Fruit fly (Drosophila melanogaster) whole organism, prepupa: Measurements from ENCODE around the gene nAChRbeta2.

Experiments used
- Blimp-1 ChIP-seq: fragments of 200-800 bp; sonication (Bioruptor generic); optimal IDR thresholded peaks from 3 replicates; lab custom pipeline; 2017; ENCODE audit warnings: missing biosample characterization, missing genetic modification characterization, mild to moderate bottlenecking, moderate library complexity, missing genetic modification reagents
- CG10631 ChIP-seq: fragments of 200-800 bp; sonication (Bioruptor generic); optimal IDR thresholded peaks from 2 replicates; lab custom pipeline; 2016; ENCODE audit warnings: missing biosample characterization, missing genetic modification characterization
- CG10669 ChIP-seq: fragments of 200-800 bp; sonication (Bioruptor generic); optimal IDR thresholded peaks from 3 replicates; lab custom pipeline; 2018; ENCODE audit warnings: missing biosample characterization, mild to moderate bottlenecking, missing genetic modification characterization, moderate library complexity
- CG11294 ChIP-seq: fragments of 200-800 bp; sonication (Bioruptor generic); IDR thresholded peaks from 2 replicates; pipeline ENCODE4 v1.3.6; 2022; ENCODE audit warnings: missing biosample characterization, missing genetic modification characterization
- CG11762 ChIP-seq: fragments of 200-800 bp; sonication (Bioruptor generic); optimal IDR thresholded peaks from 3 replicates; lab custom pipeline; 2016; ENCODE audit warnings: missing biosample characterization, missing genetic modification characterization; ENCODE audit not compliant: insufficient read depth
- CG11902 ChIP-seq: fragments of 200-800 bp; sonication (Bioruptor generic); optimal IDR thresholded peaks from 3 replicates; lab custom pipeline; 2016; ENCODE audit warnings: missing biosample characterization, missing genetic modification characterization
- CG15336 ChIP-seq: fragments of 200-800 bp; sonication (Bioruptor generic); IDR thresholded peaks from 2 replicates; pipeline ENCODE4 v1.3.6; 2022; ENCODE audit warnings: missing biosample characterization, missing genetic modification characterization
- CG1621 ChIP-seq: fragments of 200-800 bp; sonication (Bioruptor generic); optimal IDR thresholded peaks from 3 replicates; lab custom pipeline; 2018; ENCODE audit warnings: missing biosample characterization, mild to moderate bottlenecking, missing genetic modification characterization
- CG16779 ChIP-seq: fragments of 200-800 bp; sonication (Bioruptor generic); optimal IDR thresholded peaks from 3 replicates; lab custom pipeline; 2017; ENCODE audit warnings: missing biosample characterization, mild to moderate bottlenecking, missing genetic modification characterization
- CG3032 ChIP-seq: fragments of 200-800 bp; optimal IDR thresholded peaks from 2 replicates; lab custom pipeline; 2019; ENCODE audit warnings: missing biosample characterization, mild to moderate bottlenecking, missing genetic modification characterization, moderate library complexity
- CG31627 ChIP-seq: fragments of 200-800 bp; sonication (Bioruptor generic); optimal IDR thresholded peaks from 3 replicates; lab custom pipeline; 2016; ENCODE audit warnings: missing biosample characterization, missing genetic modification characterization
- CG32006 ChIP-seq: fragments of 200-800 bp; sonication (Bioruptor generic); optimal IDR thresholded peaks from 3 replicates; lab custom pipeline; 2017; ENCODE audit warnings: missing biosample characterization, mild to moderate bottlenecking, missing genetic modification characterization
- CG34406 ChIP-seq: fragments of 200-800 bp; sonication (Bioruptor generic); optimal IDR thresholded peaks from 3 replicates; lab custom pipeline; 2016; ENCODE audit warnings: missing biosample characterization, missing genetic modification characterization
- CG3919 ChIP-seq: fragments of 200-800 bp; sonication (Bioruptor generic); optimal IDR thresholded peaks from 3 replicates; lab custom pipeline; 2016; ENCODE audit warnings: missing biosample characterization, missing genetic modification characterization
- CG4318 ChIP-seq: fragments of 200-800 bp; sonication (Bioruptor generic); optimal IDR thresholded peaks from 3 replicates; lab custom pipeline; 2017; ENCODE audit warnings: missing biosample characterization, mild to moderate bottlenecking, missing genetic modification characterization
- CG6163 ChIP-seq: fragments of 200-800 bp; sonication (Bioruptor generic); IDR thresholded peaks from 3 replicates; pipeline ENCODE4 v1.3.6; 2022; ENCODE audit warnings: missing biosample characterization, missing genetic modification characterization
- CG6276 ChIP-seq: fragments of 200-800 bp; sonication (Bioruptor generic); optimal IDR thresholded peaks from 2 replicates; lab custom pipeline; 2017; ENCODE audit warnings: missing biosample characterization, mild to moderate bottlenecking, missing genetic modification characterization
- CG6808 ChIP-seq: fragments of 200-800 bp; sonication (Bioruptor generic); optimal IDR thresholded peaks from 3 replicates; lab custom pipeline; 2017; ENCODE audit warnings: missing biosample characterization, missing genetic modification characterization, mild to moderate bottlenecking, moderate library complexity, missing genetic modification reagents
- CG6854 ChIP-seq: fragments of 200-800 bp; sonication (Bioruptor generic); optimal IDR thresholded peaks from 2 replicates; lab custom pipeline; 2017; ENCODE audit warnings: missing biosample characterization, mild to moderate bottlenecking, missing genetic modification characterization
- CG7368 ChIP-seq: fragments of 200-800 bp; sonication (Bioruptor generic); optimal IDR thresholded peaks from 3 replicates; lab custom pipeline; 2016; ENCODE audit warnings: missing biosample characterization, missing genetic modification characterization
- CG8119 ChIP-seq: fragments of 200-800 bp; sonication (Bioruptor generic); IDR thresholded peaks from 3 replicates; pipeline ENCODE4 v1.3.6; 2022; ENCODE audit warnings: missing biosample characterization, missing genetic modification characterization
- CG8632 ChIP-seq: fragments of 200-800 bp; sonication (Bioruptor generic); optimal IDR thresholded peaks from 3 replicates; lab custom pipeline; 2016; ENCODE audit warnings: missing biosample characterization, missing genetic modification characterization
- CG9139 ChIP-seq: fragments of 200-800 bp; sonication (Bioruptor generic); optimal IDR thresholded peaks from 3 replicates; lab custom pipeline; 2017; ENCODE audit warnings: missing biosample characterization, mild to moderate bottlenecking, missing genetic modification characterization
- Eip75B ChIP-seq: fragments of 200-800 bp; sonication (Bioruptor generic); optimal IDR thresholded peaks from 3 replicates; lab custom pipeline; 2016; ENCODE audit warnings: missing biosample characterization, missing genetic modification characterization
- Eip93F ChIP-seq: fragments of 200-800 bp; sonication (Bioruptor generic); optimal IDR thresholded peaks from 2 replicates; lab custom pipeline; 2016; ENCODE audit warnings: missing biosample characterization, mild to moderate bottlenecking, missing genetic modification characterization
- Ets21C ChIP-seq: fragments of 200-800 bp; sonication (Bioruptor generic); optimal IDR thresholded peaks from 3 replicates; lab custom pipeline; 2016; ENCODE audit warnings: missing biosample characterization, missing genetic modification characterization
- Ets96B ChIP-seq: fragments of 200-800 bp; optimal IDR thresholded peaks from 2 replicates; lab custom pipeline; 2019; ENCODE audit warnings: missing biosample characterization, mild to moderate bottlenecking, missing genetic modification characterization, moderate library complexity
- Hr39 ChIP-seq: fragments of 200-800 bp; sonication (Bioruptor generic); optimal IDR thresholded peaks from 2 replicates; lab custom pipeline; 2016; ENCODE audit warnings: missing biosample characterization, missing genetic modification characterization
- Hr4 ChIP-seq: fragments of 200-800 bp; sonication (Bioruptor generic); optimal IDR thresholded peaks from 3 replicates; lab custom pipeline; 2016; ENCODE audit warnings: missing biosample characterization, missing genetic modification characterization
- Lpt ChIP-seq: fragments of 200-800 bp; sonication (Bioruptor generic); optimal IDR thresholded peaks from 3 replicates; lab custom pipeline; 2016; ENCODE audit warnings: missing biosample characterization, missing genetic modification characterization
- Met ChIP-seq: fragments of 200-800 bp; sonication (Bioruptor generic); optimal IDR thresholded peaks from 3 replicates; lab custom pipeline; 2016; ENCODE audit warnings: missing biosample characterization, missing genetic modification characterization
- OdsH ChIP-seq: fragments of 200-800 bp; sonication (Bioruptor generic); optimal IDR thresholded peaks from 3 replicates; lab custom pipeline; 2016; ENCODE audit warnings: missing biosample characterization, missing genetic modification characterization
- Smox ChIP-seq: fragments of 200-800 bp; sonication (Bioruptor generic); optimal IDR thresholded peaks from 3 replicates; lab custom pipeline; 2016; ENCODE audit warnings: missing biosample characterization, missing genetic modification characterization
- Sox14 ChIP-seq: fragments of 200-800 bp; sonication (Bioruptor generic); optimal IDR thresholded peaks from 3 replicates; lab custom pipeline; 2016; ENCODE audit warnings: missing biosample characterization, missing genetic modification characterization
- Sox15 ChIP-seq: fragments of 200-800 bp; sonication (Bioruptor generic); optimal IDR thresholded peaks from 3 replicates; lab custom pipeline; 2016; ENCODE audit warnings: missing biosample characterization, missing genetic modification characterization
- acj6 ChIP-seq: fragments of 200-800 bp; sonication (Bioruptor generic); optimal IDR thresholded peaks from 3 replicates; lab custom pipeline; 2016; ENCODE audit warnings: missing biosample characterization, missing genetic modification characterization
- dac ChIP-seq: fragments of 200-800 bp; sonication (Bioruptor generic); optimal IDR thresholded peaks from 2 replicates; lab custom pipeline; 2017; ENCODE audit warnings: missing biosample characterization, mild to moderate bottlenecking, missing genetic modification characterization
- dsx ChIP-seq: fragments of 200-800 bp; optimal IDR thresholded peaks from 3 replicates; lab custom pipeline; 2019; ENCODE audit warnings: missing biosample characterization, mild to moderate bottlenecking, missing genetic modification characterization, moderate library complexity; ENCODE audit not compliant: poor library complexity, severe bottlenecking
- eg ChIP-seq: fragments of 200-800 bp; sonication (Bioruptor generic); IDR thresholded peaks from 3 replicates; pipeline ENCODE4 v1.3.6; 2022; ENCODE audit warnings: missing biosample characterization, missing genetic modification characterization
- esn ChIP-seq: fragments of 200-800 bp; sonication (Bioruptor generic); optimal IDR thresholded peaks from 2 replicates; lab custom pipeline; 2016; ENCODE audit warnings: missing biosample characterization, mild to moderate bottlenecking, missing genetic modification characterization, moderate library complexity
- fd59A ChIP-seq: fragments of 200-800 bp; sonication (Bioruptor generic); optimal IDR thresholded peaks from 2 replicates; lab custom pipeline; 2017; ENCODE audit warnings: missing biosample characterization, mild to moderate bottlenecking, missing genetic modification characterization, missing genetic modification reagents
- fd85E ChIP-seq: fragments of 200-800 bp; sonication (Bioruptor generic); optimal IDR thresholded peaks from 3 replicates; lab custom pipeline; 2016; ENCODE audit warnings: missing biosample characterization, missing genetic modification characterization
- fkh ChIP-seq: fragments of 200-800 bp; sonication (Bioruptor generic); optimal IDR thresholded peaks from 3 replicates; lab custom pipeline; 2017; ENCODE audit warnings: missing biosample characterization, mild to moderate bottlenecking, missing genetic modification characterization, moderate library complexity
- lz ChIP-seq: fragments of 200-800 bp; sonication (Bioruptor generic); optimal IDR thresholded peaks from 3 replicates; lab custom pipeline; 2016; ENCODE audit warnings: missing biosample characterization, missing genetic modification characterization
- net ChIP-seq: fragments of 200-800 bp; sonication (Bioruptor generic); optimal IDR thresholded peaks from 3 replicates; lab custom pipeline; 2016; ENCODE audit warnings: missing biosample characterization, missing genetic modification characterization
- pdm3 ChIP-seq: fragments of 200-800 bp; sonication (Bioruptor generic); optimal IDR thresholded peaks from 3 replicates; lab custom pipeline; 2016; ENCODE audit warnings: missing biosample characterization, missing genetic modification characterization
- salr ChIP-seq, 2 experiments: fragments of 200-800 bp; sonication (Bioruptor generic); optimal IDR thresholded peaks; 3 replicates each; lab custom pipeline; 2016 to 2018; ENCODE audit warnings: missing biosample characterization in 2 of 2, missing genetic modification characterization in 2 of 2, mild to moderate bottlenecking in 1 of 2
- spab ChIP-seq: fragments of 200-800 bp; sonication (Bioruptor generic); optimal IDR thresholded peaks from 2 replicates; lab custom pipeline; 2017; ENCODE audit warnings: missing biosample characterization, mild to moderate bottlenecking, missing genetic modification characterization, missing genetic modification reagents
- ss ChIP-seq, 2 experiments: fragments of 200-800 bp; sonication (Bioruptor generic); optimal IDR thresholded peaks; 2 replicates in 1 of 2; 3 replicates in 1 of 2; lab custom pipeline; 2017 to 2018; ENCODE audit warnings: mild to moderate bottlenecking in 2 of 2, missing biosample characterization in 2 of 2, missing genetic modification characterization in 2 of 2, moderate library complexity in 1 of 2
- svp ChIP-seq: fragments of 200-800 bp; sonication (Bioruptor generic); peaks from one replicate; lab custom pipeline; 2016; ENCODE audit warnings: missing biosample characterization, missing genetic modification characterization
- vri ChIP-seq: fragments of 200-800 bp; sonication (Bioruptor generic); optimal IDR thresholded peaks from 3 replicates; lab custom pipeline; 2016; ENCODE audit warnings: missing biosample characterization, mild to moderate bottlenecking, missing genetic modification characterization

Gene nAChRbeta2

dm6 chr3R:24525983-24526661, 11.2 kb upstream of the nAChRbeta2 start:
- TF ChIP-seq net (GFP tag; lab: Kevin White, UChicago) (no peak), CG3919 (GFP tag; lab: Kevin White, UChicago) (no peak), CG10631 (GFP tag; lab: Kevin White, UChicago) (no peak), Sox14 (GFP tag; lab: Kevin White, UChicago) (peak; percentile 15), ss (GFP tag; optimal IDR thresholded peaks at IDR 0.05; lab: Kevin White, UChicago) (no peak), Ets21C (no peak), Eip93F (GFP tag; lab: Kevin White, UChicago) (no peak), CG31627 (GFP tag; lab: Kevin White, UChicago) (no peak), lz (no peak), CG15336 (GFP tag; lab: Robert Waterston, UW) (peak; percentile 58), esn (GFP tag; lab: Kevin White, UChicago) (no peak), pdm3 (GFP tag; lab: Kevin White, UChicago) (no peak), CG3032 (no peak), Blimp-1 (GFP tag; lab: Kevin White, UChicago) (no peak), CG32006 (GFP tag; lab: Kevin White, UChicago) (no peak), Met (GFP tag; lab: Kevin White, UChicago) (no peak), eg (GFP tag; lab: Robert Waterston, UW) (peak; percentile 64; the same call in 2 of the 3 replicates), fkh (GFP tag; lab: Kevin White, UChicago) (no peak), CG9139 (no peak), CG11294 (GFP tag; lab: Robert Waterston, UW) (peak; percentile 36; the same call in 1 of the 2 replicates), CG8119 (GFP tag; lab: Robert Waterston, UW) (peak; percentile 54; the same call in 1 of the 3 replicates), fd59A (GFP tag; lab: Kevin White, UChicago) (no peak), salr (GFP tag; optimal IDR thresholded peaks at IDR 0.05; lab: Kevin White, UChicago) (no peak), Hr4 (GFP tag; lab: Kevin White, UChicago) (no peak), CG1621 (tag; lab: Kevin White, UChicago) (no peak), acj6 (no peak), vri (GFP tag; lab: Kevin White, UChicago) (no peak), Sox15 (no peak), CG4318 (GFP tag; lab: Kevin White, UChicago) (no peak), Lpt (peak; percentile 23), CG11902 (GFP tag; lab: Kevin White, UChicago) (no peak), Smox (no peak), spab (no peak), CG16779 (tag; lab: Kevin White, UChicago) (no peak), Ets96B (tag; lab: Kevin White, UChicago) (no peak), CG10669 (no peak), CG34406 (GFP tag; lab: Kevin White, UChicago) (no peak), CG8632 (GFP tag; lab: Kevin White, UChicago) (no peak), svp (no peak), CG6163 (GFP tag; lab: Robert Waterston, UW) (peak; percentile 67; the same call in 2 of the 3 replicates), Hr39 (GFP tag; lab: Kevin White, UChicago) (no peak), fd85E (GFP tag; lab: Kevin White, UChicago) (no peak), dsx (GFP tag; lab: Kevin White, UChicago) (no peak), CG6808 (no peak), CG6276 (no peak), CG6854 (GFP tag; lab: Kevin White, UChicago) (no peak), OdsH (GFP tag; lab: Kevin White, UChicago) (no peak), Eip75B (no peak), CG11762 (no peak), CG7368 (no peak), dac (GFP tag; lab: Kevin White, UChicago) (no peak)
